Fruit fly (Drosophila melanogaster): Measurements from ENCODE around the gene CG5021.

dm6 chr3L:8956669-8957068, 10.0 kb upstream of the CG5021 start, which contains the start of gene mRpL12:
- no peak for TF ChIP-seq CTCF (optimal IDR thresholded peaks at IDR 0.05)
- TF ChIP-seq CG8478 (optimal IDR thresholded peaks at IDR 0.05), result no peak

Data from S2 (cell line).